Worm (Caenorhabditis elegans): ENCODE measurements around the gene tag-241.

Gene tag-241

ce11 chrX:11854432-11854831 is 30.6 kb downstream of the tag-241 start:
- TF ChIP-seq mls-2 (tag; optimal IDR thresholded peaks at IDR 0.05) (no peak), pha-4 (tag; optimal IDR thresholded peaks at IDR 0.05) (no peak), nhr-237 (tag; optimal IDR thresholded peaks at IDR 0.05) (no peak), zip-8 (tag; optimal IDR thresholded peaks at IDR 0.05) (no peak), lin-13 (tag; optimal IDR thresholded peaks at IDR 0.05) (no peak), elt-1 (tag; optimal IDR thresholded peaks at IDR 0.05; ENCODE audit: borderline replicate concordance, insufficient read depth) (no peak), nhr-2 (tag; optimal IDR thresholded peaks at IDR 0.05) (no peak), nhr-12 (tag; optimal IDR thresholded peaks at IDR 0.05) (no peak), tbx-8 (GFP tag; optimal IDR thresholded peaks at IDR 0.05) (no peak), blmp-1 (tag; optimal IDR thresholded peaks at IDR 0.05) (no peak), ces-1 (GFP tag; optimal IDR thresholded peaks at IDR 0.05) (no peak), nhr-28 (tag; optimal IDR thresholded peaks at IDR 0.05) (no peak)

ce11 chrX:11854903-11855302 is 31.1 kb downstream of the tag-241 start, which contains the start of gene F54F7.8:
Gene F54F7.8, minus strand, starts transcription at chrX:11855003.
- no peak for TF ChIP-seq nhr-12 (tag; optimal IDR thresholded peaks at IDR 0.05)
- TF ChIP-seq cnd-1 (tag; optimal IDR thresholded peaks at IDR 0.05), result no peak
- TF ChIP-seq ces-1 (GFP tag; optimal IDR thresholded peaks at IDR 0.05), result no peak
- TF ChIP-seq ztf-11 (tag; optimal IDR thresholded peaks at IDR 0.05), result no peak

- no peak for TF ChIP-seq ceh-83 (GFP tag; optimal IDR thresholded peaks at IDR 0.05)
- TF ChIP-seq sem-2 (GFP tag; optimal IDR thresholded peaks at IDR 0.05), result no peak
- TF ChIP-seq mep-1 (tag; optimal IDR thresholded peaks at IDR 0.05), result no peak
- no peak for TF ChIP-seq sptf-1 (tag; optimal IDR thresholded peaks at IDR 0.05)
- no peak for TF ChIP-seq unc-62 (GFP tag; optimal IDR thresholded peaks at IDR 0.05)
- no peak for TF ChIP-seq ham-2 (GFP tag; optimal IDR thresholded peaks at IDR 0.05)
- no peak for TF ChIP-seq ceh-39 (tag; optimal IDR thresholded peaks at IDR 0.05)
- TF ChIP-seq flh-1 (GFP tag; optimal IDR thresholded peaks at IDR 0.05), result no peak
These were observed 32.4 kb downstream of the tag-241 start for ce11 chrX:11856214-11856613.

ce11 chrX:11857178-11857577 is 33.4 kb downstream of the tag-241 start, which contains the start of gene mes-1:
Gene mes-1, plus strand, starts transcription at chrX:11857478.
- TF ChIP-seq mab-5 (tag; optimal IDR thresholded peaks at IDR 0.05) (no peak), ces-1 (GFP tag; optimal IDR thresholded peaks at IDR 0.05) (no peak), sptf-1 (tag; optimal IDR thresholded peaks at IDR 0.05) (no peak), ceh-83 (GFP tag; optimal IDR thresholded peaks at IDR 0.05) (no peak)

ce11 chrX:11863307-11863706 is 39.5 kb downstream of the tag-241 start, which contains the start of gene F54F7.10:
Gene F54F7.10, plus strand, starts transcription at chrX:11863607.
- no peak for TF ChIP-seq tbx-8 (GFP tag; optimal IDR thresholded peaks at IDR 0.05)
- no peak for TF ChIP-seq lsy-2 (tag; optimal IDR thresholded peaks at IDR 0.05)
- TF ChIP-seq unc-39 (tag; optimal IDR thresholded peaks at IDR 0.05), result no peak
- no peak for TF ChIP-seq M03D4.4 (tag; optimal IDR thresholded peaks at IDR 0.05)
- no peak for TF ChIP-seq nhr-12 (tag; optimal IDR thresholded peaks at IDR 0.05)
- no peak for TF ChIP-seq elt-1 (tag; optimal IDR thresholded peaks at IDR 0.05; ENCODE audit: borderline replicate concordance, insufficient read depth)
- no peak for TF ChIP-seq bed-3 (GFP tag; optimal IDR thresholded peaks at IDR 0.05)
- no peak for TF ChIP-seq mls-2 (tag; optimal IDR thresholded peaks at IDR 0.05)

ce11 chrX:11865083-11865482 is 41.3 kb downstream of the tag-241 start, which contains the start of gene F54F7.6:
Gene F54F7.6, plus strand, starts transcription at chrX:11865383.
- no peak for TF ChIP-seq nhr-12 (tag; optimal IDR thresholded peaks at IDR 0.05)
- no peak for TF ChIP-seq zip-8 (tag; optimal IDR thresholded peaks at IDR 0.05)
- no peak for TF ChIP-seq lin-13 (tag; optimal IDR thresholded peaks at IDR 0.05)
- TF ChIP-seq snpc-4 (tag; optimal IDR thresholded peaks at IDR 0.05), result no peak
- no peak for TF ChIP-seq mls-2 (tag; optimal IDR thresholded peaks at IDR 0.05)
- TF ChIP-seq nhr-2 (tag; optimal IDR thresholded peaks at IDR 0.05), result no peak
- no peak for TF ChIP-seq hlh-1 (tag; optimal IDR thresholded peaks at IDR 0.05)
- no peak for TF ChIP-seq flh-1 (GFP tag; optimal IDR thresholded peaks at IDR 0.05)
- TF ChIP-seq ham-2 (GFP tag; optimal IDR thresholded peaks at IDR 0.05), result no peak
- TF ChIP-seq elt-1 (tag; optimal IDR thresholded peaks at IDR 0.05; ENCODE audit: borderline replicate concordance, insufficient read depth), result no peak
- no peak for TF ChIP-seq nhr-237 (tag; optimal IDR thresholded peaks at IDR 0.05)

Measured in whole organism, mixed stage, embryonic.